Fruit fly (Drosophila melanogaster): ENCODE results near the gene skl.

skl gene

DNA sequence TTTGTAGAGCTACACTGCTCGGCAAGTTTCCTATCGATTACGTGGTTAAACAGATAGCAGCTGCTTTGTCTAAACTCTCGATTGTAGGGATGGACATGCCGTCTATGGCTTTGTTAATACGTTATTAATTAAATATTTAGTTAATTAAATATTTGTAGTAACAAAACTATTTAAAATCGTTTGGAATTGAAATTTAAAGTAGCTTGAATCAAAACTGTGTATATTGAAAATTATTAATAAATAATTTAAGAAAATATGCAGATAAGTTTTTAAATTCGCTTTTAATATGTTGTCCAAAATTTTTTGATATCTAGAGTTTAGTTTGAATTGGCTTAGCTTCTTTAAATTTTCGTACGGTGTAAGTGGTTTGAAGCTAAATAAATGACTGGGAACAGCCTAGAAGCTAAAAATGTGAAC, 21.3 kb upstream of the skl start, which contains the start of gene CG32196 (continued):
- TF ChIP-seq BtbVII (GFP tag; optimal IDR thresholded peaks at IDR 0.05) (peak; percentile 78), CG4730 (GFP tag; IDR thresholded peaks at IDR 0.05) (peak; percentile 74), gsb (GFP tag; IDR thresholded peaks at IDR 0.05) (peak; percentile 74), zen2 (GFP tag; IDR thresholded peaks at IDR 0.05; ENCODE audit: partially characterized antibody) (no peak), CG13123 (GFP tag; optimal IDR thresholded peaks at IDR 0.05) (peak; percentile 60), Ptx1 (GFP tag; IDR thresholded peaks at IDR 0.05) (peak; percentile 89), CG14965 (GFP tag; optimal IDR thresholded peaks at IDR 0.05; ENCODE audit: borderline replicate concordance) (no peak), lmd (GFP tag; IDR thresholded peaks at IDR 0.05) (peak; percentile 88), Pdp1 (GFP tag; optimal IDR thresholded peaks at IDR 0.05) (peak; percentile 4 to 39), Atf-2 (GFP tag; optimal IDR thresholded peaks at IDR 0.05) (no peak), NfI (GFP tag; optimal IDR thresholded peaks at IDR 0.05) (peak; percentile 73), CG3163 (GFP tag; optimal IDR thresholded peaks at IDR 0.05) (no peak), CG10267 (tag; optimal IDR thresholded peaks at IDR 0.05) (peak; percentile 82), CG3065 (GFP tag; optimal IDR thresholded peaks at IDR 0.05) (peak; percentile 3), CG14667 (GFP tag; IDR thresholded peaks at IDR 0.05) (peak; percentile 69; the same call in 1 of the 2 replicates), CoRest (tag; optimal IDR thresholded peaks at IDR 0.05) (peak; percentile 95), ac (GFP tag; optimal IDR thresholded peaks at IDR 0.05) (no peak), CG13624 (GFP tag; optimal IDR thresholded peaks at IDR 0.05) (no peak), H15 (GFP tag; IDR thresholded peaks at IDR 0.05) (peak; percentile 80; the same call in 1 of the 3 replicates), peb (GFP tag; IDR thresholded peaks at IDR 0.05) (peak; percentile 54; the same call in 1 of the 2 replicates), CG34376 (GFP tag; optimal IDR thresholded peaks at IDR 0.05) (peak; percentile 38), dati (GFP tag; IDR thresholded peaks at IDR 0.05) (no peak), CG2129 (GFP tag; IDR thresholded peaks at IDR 0.05; ENCODE audit: partially characterized antibody) (no peak), ara (GFP tag; IDR thresholded peaks at IDR 0.05) (peak; percentile 68; the same call in 1 of the 2 replicates), ATbp (GFP tag; optimal IDR thresholded peaks at IDR 0.05) (peak; percentile 68), CG8089 (GFP tag; optimal IDR thresholded peaks at IDR 0.05) (no peak), sens (GFP tag) (peak; percentile 85), dmrt11E (tag; optimal IDR thresholded peaks at IDR 0.05) (peak; percentile 84), CG13775 (GFP tag; optimal IDR thresholded peaks at IDR 0.05) (peak; percentile 83), CG5180 (GFP tag; optimal IDR thresholded peaks at IDR 0.05) (peak; percentile 64), Doc3 (GFP tag; IDR thresholded peaks at IDR 0.05; ENCODE audit: partially characterized antibody) (no peak), psq (GFP tag; optimal IDR thresholded peaks at IDR 0.05) (peak; percentile 47), Meics (GFP tag; optimal IDR thresholded peaks at IDR 0.05) (peak; percentile 87), CG12299 (tag; optimal IDR thresholded peaks at IDR 0.05) (peak; percentile 80), exex (tag; optimal IDR thresholded peaks at IDR 0.05) (peak; percentile 62), crc (GFP tag; optimal IDR thresholded peaks at IDR 0.05) (no peak), CG34422 (GFP tag; IDR thresholded peaks at IDR 0.05) (peak; percentile 87), CG18764 (GFP tag; optimal IDR thresholded peaks at IDR 0.05) (peak; percentile 60), CG43689 (GFP tag; IDR thresholded peaks at IDR 0.05) (0 out of 2 replicates have a peak, but pooled peaks have one; percentile 42), CG5953 (GFP tag; IDR thresholded peaks at IDR 0.05) (peak; percentile 62), CG7963 (GFP tag; IDR thresholded peaks at IDR 0.05; ENCODE audit: partially characterized antibody) (no peak), CG17612 (GFP tag; IDR thresholded peaks at IDR 0.05) (peak; percentile 72), D (optimal IDR thresholded peaks at IDR 0.05) (no peak), D (GFP tag; optimal IDR thresholded peaks at IDR 0.05) (peak; percentile 78), tx (GFP tag; optimal IDR thresholded peaks at IDR 0.05) (no peak), CG11247 (GFP tag; IDR thresholded peaks at IDR 0.05) (peak; percentile 81), cato (GFP tag; optimal IDR thresholded peaks at IDR 0.05; ENCODE audit: borderline replicate concordance) (peak; percentile 57), CG7928 (GFP tag; optimal IDR thresholded peaks at IDR 0.05) (peak; percentile 76), Lpt (GFP tag; optimal IDR thresholded peaks at IDR 0.05) (no peak), CG2116 (GFP tag; optimal IDR thresholded peaks at IDR 0.05) (peak; percentile 40), CG14014 (GFP tag; IDR thresholded peaks at IDR 0.05) (peak; percentile 83)

Data from whole organism, embryonic.